Fruit fly (Drosophila melanogaster) whole organism, embryonic: ENCODE data around the gene CG14866.
A peak's percentile ranks its signal among the peaks of the same experiment; 100 is the strongest.

ENCODE experiments used
- Bgb ChIP-seq: fragments of 200-800 bp; sonication (Bioruptor generic); IDR thresholded peaks from 2 replicates; pipeline ENCODE4 v1.3.6; 2022; ENCODE audit warnings: missing biosample characterization, missing genetic modification characterization; ENCODE audit not compliant: partially characterized antibody
- Bteb2 ChIP-seq: fragments of 200-800 bp; sonication (Bioruptor generic); optimal IDR thresholded peaks from 2 replicates; lab custom pipeline; 2016; ENCODE audit warnings: missing biosample characterization, missing genetic modification characterization
- CG10267 ChIP-seq: fragments of 200-800 bp; sonication (Bioruptor generic); optimal IDR thresholded peaks from 2 replicates; lab custom pipeline; 2018; ENCODE audit warnings: missing biosample characterization, mild to moderate bottlenecking, missing genetic modification characterization, moderate library complexity
- CG12071 ChIP-seq: fragments of 200-800 bp; sonication (Bioruptor generic); optimal IDR thresholded peaks from 3 replicates; lab custom pipeline; 2018; ENCODE audit warnings: missing biosample characterization, mild to moderate bottlenecking, missing genetic modification characterization
- CG12219 ChIP-seq: fragments of 200-800 bp; sonication (Bioruptor generic); optimal IDR thresholded peaks from 3 replicates; lab custom pipeline; 2018; ENCODE audit warnings: missing biosample characterization, mild to moderate bottlenecking, missing genetic modification characterization
- CG12391 ChIP-seq: fragments of 200-800 bp; sonication (Bioruptor generic); optimal IDR thresholded peaks from 3 replicates; lab custom pipeline; 2018; ENCODE audit warnings: missing biosample characterization, mild to moderate bottlenecking, missing genetic modification characterization, moderate library complexity
- CG12659 ChIP-seq: fragments of 200-800 bp; sonication (Bioruptor generic); optimal IDR thresholded peaks from 3 replicates; lab custom pipeline; 2017; ENCODE audit warnings: mild to moderate bottlenecking, missing biosample characterization, missing genetic modification reagents, missing genetic modification characterization
- CG13287 ChIP-seq: fragments of 200-800 bp; sonication (Bioruptor generic); IDR thresholded peaks from 2 replicates; pipeline ENCODE4 v1.3.6; 2022; ENCODE audit warnings: missing biosample characterization, missing genetic modification characterization; ENCODE audit not compliant: partially characterized antibody
- CG1603 ChIP-seq: fragments of 200-800 bp; sonication (Bioruptor generic); optimal IDR thresholded peaks from 2 replicates; lab custom pipeline; 2019; ENCODE audit warnings: missing biosample characterization, mild to moderate bottlenecking, missing genetic modification characterization, moderate library complexity
- CG17359 ChIP-seq: fragments of 200-800 bp; sonication (Bioruptor generic); optimal IDR thresholded peaks from 3 replicates; lab custom pipeline; 2018; ENCODE audit warnings: missing biosample characterization, mild to moderate bottlenecking, missing genetic modification characterization, moderate library complexity
- CG18764 ChIP-seq: fragments of 200-800 bp; sonication (Bioruptor generic); optimal IDR thresholded peaks from 3 replicates; lab custom pipeline; 2016; ENCODE audit warnings: missing biosample characterization, missing genetic modification characterization
- CG2875 ChIP-seq: fragments of 200-800 bp; sonication (Bioruptor generic); optimal IDR thresholded peaks from 2 replicates; lab custom pipeline; 2017; ENCODE audit warnings: missing biosample characterization, mild to moderate bottlenecking, missing genetic modification characterization, missing genetic modification reagents
- CG4360 ChIP-seq: fragments of 200-800 bp; sonication (Bioruptor generic); IDR thresholded peaks from 2 replicates; pipeline ENCODE4 v1.3.6; 2022; ENCODE audit warnings: missing biosample characterization, missing genetic modification characterization
- CG8388 ChIP-seq: fragments of 200-800 bp; sonication (Bioruptor generic); optimal IDR thresholded peaks from 2 replicates; lab custom pipeline; 2019; ENCODE audit warnings: missing biosample characterization, mild to moderate bottlenecking, missing genetic modification characterization, moderate library complexity
- CG9437 ChIP-seq: fragments of 200-800 bp; sonication (Bioruptor generic); optimal IDR thresholded peaks from 2 replicates; lab custom pipeline; 2018; ENCODE audit warnings: missing biosample characterization, mild to moderate bottlenecking, missing genetic modification characterization
- Dp ChIP-seq: fragments of 200-800 bp; sonication (Bioruptor generic); optimal IDR thresholded peaks from 2 replicates; lab custom pipeline; 2018; ENCODE audit warnings: missing biosample characterization, mild to moderate bottlenecking, missing genetic modification characterization, moderate library complexity
- Dref ChIP-seq: fragments of 200-800 bp; sonication (Bioruptor generic); IDR thresholded peaks from 2 replicates; pipeline ENCODE4 v1.3.6; 2022; ENCODE audit warnings: missing biosample characterization, missing genetic modification characterization
- E2f2 ChIP-seq: fragments of 200-800 bp; sonication (Bioruptor generic); IDR thresholded peaks from 2 replicates; pipeline ENCODE4 v1.3.6; 2022; ENCODE audit warnings: missing biosample characterization, missing genetic modification characterization
- Ets65A ChIP-seq: fragments of 200-800 bp; sonication (Bioruptor generic); peaks from one replicate; lab custom pipeline; 2016; ENCODE audit warnings: missing biosample characterization, missing genetic modification characterization
- Hmx ChIP-seq: fragments of 200-800 bp; sonication (Bioruptor generic); optimal IDR thresholded peaks from 2 replicates; lab custom pipeline; 2016; ENCODE audit warnings: missing biosample characterization, missing genetic modification characterization
- Mad ChIP-seq: fragments of 200-800 bp; sonication (Bioruptor generic); optimal IDR thresholded peaks from 2 replicates; lab custom pipeline; 2016; ENCODE audit warnings: missing biosample characterization, missing genetic modification characterization
- Med ChIP-seq: fragments of 200-800 bp; sonication (Bioruptor generic); peaks from one replicate; lab custom pipeline; 2016; ENCODE audit warnings: missing biosample characterization, missing genetic modification characterization, mild to moderate bottlenecking, inconsistent platforms, moderate library complexity
- Myb ChIP-seq: fragments of 200-800 bp; sonication (Bioruptor generic); optimal IDR thresholded peaks from 2 replicates; lab custom pipeline; 2016; ENCODE audit warnings: missing biosample characterization, missing genetic modification characterization
- Nf-YA ChIP-seq: fragments of 200-800 bp; sonication (Bioruptor generic); IDR thresholded peaks from 2 replicates; pipeline ENCODE4 v1.3.6; 2022; ENCODE audit warnings: missing biosample characterization, missing genetic modification characterization
- PHDP ChIP-seq: fragments of 200-800 bp; sonication (Bioruptor generic); optimal IDR thresholded peaks from 3 replicates; lab custom pipeline; 2018; ENCODE audit warnings: missing biosample characterization, mild to moderate bottlenecking, missing genetic modification characterization, moderate library complexity
- Six4 ChIP-seq: fragments of 200-800 bp; sonication (Bioruptor generic); optimal IDR thresholded peaks from 2 replicates; lab custom pipeline; 2016; ENCODE audit warnings: missing biosample characterization, missing genetic modification characterization
- bsh ChIP-seq, 2 experiments: fragments of 200-800 bp; sonication (Bioruptor generic); optimal IDR thresholded peaks; 2 replicates each; lab custom pipeline; 2017 to 2018; ENCODE audit warnings: mild to moderate bottlenecking in 2 of 2, missing biosample characterization in 2 of 2, missing genetic modification characterization in 2 of 2, moderate library complexity in 1 of 2
- caup ChIP-seq: fragments of 200-800 bp; sonication (Bioruptor generic); optimal IDR thresholded peaks from 3 replicates; lab custom pipeline; 2017; ENCODE audit warnings: missing biosample characterization, mild to moderate bottlenecking, missing genetic modification characterization, moderate library complexity; ENCODE audit not compliant: severe bottlenecking
- corto ChIP-seq: fragments of 200-800 bp; sonication (Bioruptor generic); optimal IDR thresholded peaks from 2 replicates; lab custom pipeline; 2016; ENCODE audit warnings: missing biosample characterization, mild to moderate bottlenecking, missing genetic modification characterization, moderate library complexity
- dimm ChIP-seq: fragments of 200-800 bp; sonication (Bioruptor generic); IDR thresholded peaks from 2 replicates; pipeline ENCODE4 v1.3.6; 2022; ENCODE audit warnings: missing biosample characterization, missing genetic modification characterization
- disco-r ChIP-seq: fragments of 200-800 bp; sonication (Bioruptor generic); optimal IDR thresholded peaks from 2 replicates; lab custom pipeline; 2016; ENCODE audit warnings: missing biosample characterization, missing genetic modification characterization
- exex ChIP-seq: fragments of 200-800 bp; sonication (Bioruptor generic); optimal IDR thresholded peaks from 4 replicates; lab custom pipeline; 2018; ENCODE audit warnings: missing biosample characterization, mild to moderate bottlenecking, missing genetic modification characterization, moderate library complexity
- fd102C ChIP-seq: fragments of 200-800 bp; sonication (Bioruptor generic); optimal IDR thresholded peaks from 2 replicates; lab custom pipeline; 2018; ENCODE audit warnings: missing biosample characterization, mild to moderate bottlenecking, missing genetic modification characterization, moderate library complexity
- grau ChIP-seq: fragments of 200-800 bp; optimal IDR thresholded peaks from 3 replicates; lab custom pipeline; 2019; ENCODE audit warnings: missing biosample characterization, mild to moderate bottlenecking, missing genetic modification characterization, moderate library complexity
- gsb ChIP-seq: fragments of 200-800 bp; sonication (Bioruptor generic); IDR thresholded peaks from 2 replicates; pipeline ENCODE4 v1.3.6; 2022; ENCODE audit warnings: missing biosample characterization, missing genetic modification characterization
- gsb-n ChIP-seq: fragments of 200-800 bp; sonication (Bioruptor generic); optimal IDR thresholded peaks from 3 replicates; lab custom pipeline; 2018; ENCODE audit warnings: missing biosample characterization, mild to moderate bottlenecking, missing genetic modification characterization
- kah ChIP-seq: fragments of 200-800 bp; sonication (Bioruptor generic); optimal IDR thresholded peaks from 2 replicates; lab custom pipeline; 2018; ENCODE audit warnings: missing biosample characterization, mild to moderate bottlenecking, missing genetic modification characterization
- ken ChIP-seq: fragments of 200-800 bp; sonication (Bioruptor generic); IDR thresholded peaks from 3 replicates; pipeline ENCODE4 v1.3.6; 2022; ENCODE audit warnings: missing biosample characterization, missing genetic modification characterization
- nom ChIP-seq: fragments of 200-800 bp; sonication (Bioruptor generic); optimal IDR thresholded peaks from 2 replicates; lab custom pipeline; 2017; ENCODE audit warnings: missing biosample characterization, missing genetic modification characterization, mild to moderate bottlenecking, moderate library complexity, missing genetic modification reagents
- phol ChIP-seq: fragments of 200-800 bp; sonication (Bioruptor generic); optimal IDR thresholded peaks from 3 replicates; lab custom pipeline; 2018; ENCODE audit warnings: missing biosample characterization, mild to moderate bottlenecking, missing genetic modification characterization, moderate library complexity
- prd ChIP-seq, 3 experiments: fragments of >200 bp in 2 of 3; fragments of 200-800 bp in 1 of 3; sonication (Bioruptor generic) in 1 of 3; optimal IDR thresholded peaks in 2 of 3; IDR thresholded peaks in 1 of 3; 2 replicates in 2 of 3; 3 replicates in 1 of 3; pipeline versions ENCODE4 v1.3.6 to Lab custom; 2017 to 2022; ENCODE audit warnings: missing biosample characterization in 1 of 3, missing genetic modification characterization in 1 of 3
- pzg ChIP-seq: fragments of 200-800 bp; sonication (Bioruptor generic); optimal IDR thresholded peaks from 3 replicates; lab custom pipeline; 2018; ENCODE audit warnings: missing biosample characterization, mild to moderate bottlenecking, missing genetic modification characterization, moderate library complexity
- repo ChIP-seq: fragments of 200-800 bp; sonication (Bioruptor generic); optimal IDR thresholded peaks from 2 replicates; lab custom pipeline; 2016; ENCODE audit warnings: missing biosample characterization, missing genetic modification characterization
- rib ChIP-seq: fragments of 200-800 bp; sonication (Bioruptor generic); IDR thresholded peaks from 2 replicates; pipeline ENCODE4 v1.3.6; 2022; ENCODE audit warnings: missing biosample characterization, missing genetic modification characterization
- schlank ChIP-seq: fragments of 200-800 bp; sonication (Bioruptor generic); optimal IDR thresholded peaks from 2 replicates; lab custom pipeline; 2018; ENCODE audit warnings: missing biosample characterization, mild to moderate bottlenecking, missing genetic modification characterization
- sens ChIP-seq: fragments of 200-800 bp; sonication (Bioruptor generic); peaks from one replicate; lab custom pipeline; 2016; ENCODE audit warnings: missing biosample characterization, missing genetic modification characterization
- sug ChIP-seq: fragments of 200-800 bp; optimal IDR thresholded peaks from 2 replicates; lab custom pipeline; 2019; ENCODE audit warnings: missing biosample characterization, mild to moderate bottlenecking, missing genetic modification characterization, moderate library complexity
- tio ChIP-seq: fragments of 200-800 bp; sonication (Bioruptor generic); optimal IDR thresholded peaks from 2 replicates; lab custom pipeline; 2017; ENCODE audit warnings: missing biosample characterization, missing genetic modification characterization, inconsistent platforms

The CG14866 gene

DNA sequence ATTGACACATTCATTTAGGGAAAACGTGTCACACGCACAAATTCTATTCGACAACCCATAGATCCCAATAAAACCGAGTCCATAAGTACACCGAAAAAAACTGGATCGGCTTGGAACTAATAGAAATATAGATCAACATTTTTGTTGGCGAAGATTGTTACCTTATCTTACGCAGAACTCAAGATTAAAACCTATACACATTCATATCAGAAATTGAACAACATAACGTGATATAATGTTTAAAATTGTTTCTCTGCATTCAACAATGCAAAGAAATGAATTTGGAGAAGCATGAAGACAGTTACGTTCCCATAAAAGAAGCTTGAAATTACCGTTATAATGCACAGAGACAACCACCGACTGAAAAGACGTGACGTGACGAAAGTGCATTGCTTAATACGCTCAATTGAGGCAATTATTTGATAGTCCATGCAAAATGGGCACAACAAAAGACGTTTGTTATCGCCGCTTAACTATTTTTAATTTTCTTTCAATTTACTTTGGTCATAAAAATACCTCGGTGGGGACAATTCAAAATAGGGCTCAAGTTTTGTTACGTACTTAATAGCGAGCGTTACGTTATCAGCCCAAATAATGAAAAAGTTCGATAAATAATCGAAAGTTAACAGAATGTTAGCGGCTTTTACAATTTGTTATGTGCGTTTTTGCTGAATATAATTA is 23.9 kb downstream of the CG14866 start, which contains the start of gene SerRS-m (continued):
- TF ChIP-seq CG8388 = peak; percentile 41
- TF ChIP-seq CG12659 (GFP tag; lab: Kevin White, UChicago) = peak; percentile 3
- peak; percentile 24 for TF ChIP-seq CG12391 (tag; lab: Kevin White, UChicago)
- peak; percentile 17 for TF ChIP-seq PHDP (tag; lab: Kevin White, UChicago)
- no peak for TF ChIP-seq disco-r
- peak; percentile 25 for TF ChIP-seq Dp
- TF ChIP-seq CG18764 (GFP tag; lab: Kevin White, UChicago) = no peak
- no peak for TF ChIP-seq kah
- no peak for TF ChIP-seq CG4360
- TF ChIP-seq Dref (GFP tag; lab: Robert Waterston, UW) = peak; percentile 45
- no peak for TF ChIP-seq caup (GFP tag; lab: Kevin White, UChicago)
- TF ChIP-seq CG10267 (tag; lab: Kevin White, UChicago) = peak; percentile 17
- TF ChIP-seq gsb (GFP tag; lab: Robert Waterston, UW) = no peak
- TF ChIP-seq ken = no peak
- TF ChIP-seq CG9437 (GFP tag; lab: Kevin White, UChicago) = peak; percentile 99
- TF ChIP-seq Med (GFP tag; lab: Kevin White, UChicago) = peak; percentile 75
- TF ChIP-seq Nf-YA (GFP tag; lab: Robert Waterston, UW) = no peak
- peak; percentile 17 for TF ChIP-seq Six4 (GFP tag; lab: Kevin White, UChicago)
- TF ChIP-seq nom (GFP tag; lab: Kevin White, UChicago) = no peak
- TF ChIP-seq exex = peak; percentile 0
- TF ChIP-seq sug (tag; lab: Kevin White, UChicago) = peak; percentile 12
- no peak for TF ChIP-seq Bteb2 (GFP tag; lab: Kevin White, UChicago)
- TF ChIP-seq CG13287 (GFP tag; lab: Robert Waterston, UW) = peak; percentile 33
- peak; percentile 68 for TF ChIP-seq Myb (GFP tag; lab: Kevin White, UChicago)
- peak; percentile 3 for TF ChIP-seq pzg
- TF ChIP-seq dimm = no peak
- TF ChIP-seq CG17359 (tag; lab: Kevin White, UChicago) = peak; percentile 19
- no peak for TF ChIP-seq Mad (GFP tag; lab: Kevin White, UChicago)
- TF ChIP-seq Bgb = 0 out of 2 replicates have a peak, but pooled peaks have one; percentile 6
- TF ChIP-seq gsb-n (tag; lab: Kevin White, UChicago) = peak; percentile 28
- peak; percentile 19 for TF ChIP-seq CG1603 (tag; lab: Kevin White, UChicago)
- no peak for TF ChIP-seq Hmx (GFP tag; lab: Kevin White, UChicago)
- TF ChIP-seq prd (optimal IDR thresholded peaks at IDR 0.05; lab: Kevin White, UChicago) = no peak
- TF ChIP-seq prd (GFP tag; IDR thresholded peaks at IDR 0.05; lab: Robert Waterston, UW) = peak; percentile 21; the same call in 1 of the 3 replicates
- TF ChIP-seq CG12219 = no peak
- peak in 1 of 2 experiments; percentile 62 for TF ChIP-seq bsh (GFP tag; optimal IDR thresholded peaks at IDR 0.05; lab: Kevin White, UChicago)
- TF ChIP-seq phol (tag; lab: Kevin White, UChicago) = peak; percentile 32
- peak; percentile 34 for TF ChIP-seq Ets65A (GFP tag; lab: Kevin White, UChicago)
- TF ChIP-seq tio (GFP tag; lab: Kevin White, UChicago) = no peak
- TF ChIP-seq fd102C (GFP tag; lab: Kevin White, UChicago) = no peak
- TF ChIP-seq CG12071 (GFP tag; lab: Kevin White, UChicago) = no peak
- no peak for TF ChIP-seq schlank
- peak; percentile 13 for TF ChIP-seq grau (tag; lab: Kevin White, UChicago)
- TF ChIP-seq corto = no peak
- peak; percentile 26 for TF ChIP-seq CG2875 (GFP tag; lab: Kevin White, UChicago)
- TF ChIP-seq sens = peak; percentile 83
- peak; percentile 35 for TF ChIP-seq E2f2 (GFP tag; lab: Robert Waterston, UW)
- no peak for TF ChIP-seq repo (GFP tag; lab: Kevin White, UChicago)
- TF ChIP-seq rib (GFP tag; lab: Robert Waterston, UW) = no peak
